Worm (Caenorhabditis elegans) whole organism, L1 larva: Measurements from ENCODE around the gene F32A5.4.

ENCODE experiments used
- C04F5.9 ChIP-seq: sonication (generic microtip); optimal IDR thresholded peaks from 2 replicates; lab custom pipeline; 2016; ENCODE audit warnings: missing genetic modification characterization, missing compliant biosample characterization
- C16A3.4 ChIP-seq: fragments of 150-350 bp; optimal IDR thresholded peaks from 2 replicates; lab custom pipeline; 2014; ENCODE audit warnings: missing biosample characterization, missing genetic modification characterization
- F16B12.6 ChIP-seq: fragments of 150-350 bp; optimal IDR thresholded peaks from 2 replicates; lab custom pipeline; 2014; ENCODE audit warnings: missing biosample characterization, missing genetic modification characterization
- Y116A8C.19 ChIP-seq: sonication (generic microtip); optimal IDR thresholded peaks from 2 replicates; lab custom pipeline; 2016; ENCODE audit warnings: missing compliant biosample characterization, missing genetic modification characterization, borderline replicate concordance
- aha-1 ChIP-seq: fragments of 150-350 bp; optimal IDR thresholded peaks from 2 replicates; lab custom pipeline; 2014; ENCODE audit warnings: missing biosample characterization, missing genetic modification characterization
- ama-1 ChIP-seq: fragments of 150-350 bp; optimal IDR thresholded peaks from 2 replicates; lab custom pipeline; 2014
- blmp-1 ChIP-seq: fragments of 150-350 bp; optimal IDR thresholded peaks from 2 replicates; lab custom pipeline; 2014; ENCODE audit warnings: missing biosample characterization, missing genetic modification characterization
- ceh-8 ChIP-seq: fragments of 200-800 bp; sonication (Bioruptor generic); optimal IDR thresholded peaks from 2 replicates; lab custom pipeline; 2018; ENCODE audit warnings: mild to moderate bottlenecking, missing genetic modification characterization, moderate library complexity, missing compliant biosample characterization
- ceh-88 ChIP-seq: fragments of 200-800 bp; sonication (Bioruptor generic); IDR thresholded peaks from 2 replicates; pipeline ENCODE4 v1.3.6; 2022; ENCODE audit warnings: missing genetic modification characterization, missing compliant biosample characterization
- dpl-1 ChIP-seq, 3 experiments: fragments of 150-350 bp in 2 of 3; sonication (generic microtip) in 1 of 3; optimal IDR thresholded peaks; 2 replicates each; lab custom pipeline; 2014 to 2017; ENCODE audit warnings: missing biosample characterization in 3 of 3, missing genetic modification characterization in 3 of 3, missing genetic modification reagents in 3 of 3
- dsc-1 ChIP-seq: sonication (generic microtip); optimal IDR thresholded peaks from 2 replicates; lab custom pipeline; 2016; ENCODE audit warnings: mild to moderate bottlenecking, missing genetic modification characterization, missing compliant biosample characterization
- efl-1 ChIP-seq, 4 experiments: fragments of 150-350 bp; optimal IDR thresholded peaks in 3 of 4; peaks in 1 of 4; 1 replicate in 1 of 4; 2 replicates in 3 of 4; lab custom pipeline; 2014; ENCODE audit warnings: missing biosample characterization in 2 of 4, missing genetic modification characterization in 2 of 4, missing genetic modification reagents in 2 of 4
- egl-13 ChIP-seq: sonication (generic microtip); optimal IDR thresholded peaks from 2 replicates; lab custom pipeline; 2016; ENCODE audit warnings: missing genotype, missing genetic modification reagents, missing genetic modification characterization, missing compliant biosample characterization
- elt-2 ChIP-seq: sonication (generic microtip); optimal IDR thresholded peaks from 2 replicates; lab custom pipeline; 2016; ENCODE audit warnings: missing genetic modification characterization, mild to moderate bottlenecking, inconsistent platforms, missing compliant biosample characterization, missing genetic modification reagents
- ets-5 ChIP-seq: fragments of 200-800 bp; sonication (Bioruptor generic); IDR thresholded peaks from 2 replicates; pipeline ENCODE4 v1.3.6; 2022; ENCODE audit warnings: missing genetic modification characterization, missing compliant biosample characterization
- fkh-4 ChIP-seq: sonication (generic microtip); optimal IDR thresholded peaks from 2 replicates; lab custom pipeline; 2016; ENCODE audit warnings: missing compliant biosample characterization, missing genetic modification characterization, borderline replicate concordance
- fkh-8 ChIP-seq: sonication (generic microtip); optimal IDR thresholded peaks from 2 replicates; lab custom pipeline; 2016; ENCODE audit warnings: mild to moderate bottlenecking, missing genetic modification characterization, missing compliant biosample characterization
- hlh-4 ChIP-seq: sonication (generic microtip); optimal IDR thresholded peaks from 2 replicates; lab custom pipeline; 2016; ENCODE audit warnings: mild to moderate bottlenecking, missing genetic modification characterization, missing compliant biosample characterization
- jun-1 ChIP-seq: fragments of 150-350 bp; optimal IDR thresholded peaks from 2 replicates; lab custom pipeline; 2014; ENCODE audit warnings: missing biosample characterization, missing genetic modification reagents, missing genetic modification characterization
- lin-14 ChIP-seq: fragments of 200-800 bp; sonication (Bioruptor generic); optimal IDR thresholded peaks from 2 replicates; lab custom pipeline; 2018; ENCODE audit warnings: mild to moderate bottlenecking, missing genetic modification characterization, moderate library complexity, missing compliant biosample characterization
- lin-35 ChIP-seq, 2 experiments: fragments of 150-350 bp; optimal IDR thresholded peaks; 2 replicates each; lab custom pipeline; 2014; ENCODE audit warnings: missing biosample characterization in 2 of 2, missing genetic modification characterization in 2 of 2, missing genetic modification reagents in 2 of 2
- lin-39 ChIP-seq: fragments of 150-350 bp; optimal IDR thresholded peaks from 2 replicates; lab custom pipeline; 2014; ENCODE audit warnings: missing biosample characterization, missing genetic modification reagents, missing genetic modification characterization
- lir-3 ChIP-seq: sonication (generic microtip); optimal IDR thresholded peaks from 2 replicates; lab custom pipeline; 2016; ENCODE audit warnings: mild to moderate bottlenecking, missing genetic modification characterization, moderate library complexity, missing compliant biosample characterization; ENCODE audit not compliant: poor library complexity
- lsy-2 ChIP-seq, 2 experiments: fragments of 150-350 bp; optimal IDR thresholded peaks; 2 replicates each; lab custom pipeline; 2014; ENCODE audit warnings: missing biosample characterization in 2 of 2, missing genetic modification characterization in 2 of 2
- mab-9 ChIP-seq: fragments of 200-800 bp; sonication (Bioruptor generic); IDR thresholded peaks from 2 replicates; pipeline ENCODE4 v1.3.6; 2022; ENCODE audit warnings: missing genetic modification reagents, missing genetic modification characterization, missing compliant biosample characterization
- mdl-1 ChIP-seq, 2 experiments: fragments of 150-350 bp; optimal IDR thresholded peaks; 2 replicates each; lab custom pipeline; 2014 to 2017; ENCODE audit warnings: missing biosample characterization in 2 of 2, missing genetic modification characterization in 2 of 2, inconsistent platforms in 1 of 2
- mef-2 ChIP-seq: fragments of 150-350 bp; optimal IDR thresholded peaks from 2 replicates; lab custom pipeline; 2014; ENCODE audit warnings: missing biosample characterization, missing genetic modification characterization
- mep-1 ChIP-seq: fragments of 150-350 bp; optimal IDR thresholded peaks from 2 replicates; lab custom pipeline; 2014; ENCODE audit warnings: missing biosample characterization, missing genetic modification characterization
- nhr-11 ChIP-seq: fragments of 150-350 bp; optimal IDR thresholded peaks from 2 replicates; lab custom pipeline; 2014; ENCODE audit warnings: missing biosample characterization, missing genetic modification characterization
- nhr-19 ChIP-seq: fragments of 200-800 bp; sonication (Bioruptor generic); conservative IDR thresholded peaks from 2 replicates; pipeline ENCODE4 v1.3.6; 2022; ENCODE audit warnings: missing genetic modification characterization, missing compliant biosample characterization
- nhr-20 ChIP-seq: sonication (generic microtip); optimal IDR thresholded peaks from 2 replicates; lab custom pipeline; 2016; ENCODE audit warnings: mild to moderate bottlenecking, missing genetic modification characterization, missing compliant biosample characterization
- nhr-237 ChIP-seq: fragments of 150-350 bp; optimal IDR thresholded peaks from 2 replicates; lab custom pipeline; 2014; ENCODE audit warnings: missing biosample characterization, missing genetic modification characterization
- nhr-28 ChIP-seq: fragments of 150-350 bp; optimal IDR thresholded peaks from 2 replicates; lab custom pipeline; 2014; ENCODE audit warnings: missing biosample characterization, missing genetic modification characterization
- nhr-77 ChIP-seq: fragments of 150-350 bp; optimal IDR thresholded peaks from 2 replicates; lab custom pipeline; 2014; ENCODE audit warnings: missing biosample characterization, missing genetic modification characterization
- nhr-85 ChIP-seq: sonication (generic microtip); peaks from one replicate; lab custom pipeline; 2016; ENCODE audit warnings: missing genetic modification characterization, inconsistent platforms, missing compliant biosample characterization
- nhr-90 ChIP-seq: sonication (generic microtip); optimal IDR thresholded peaks from 2 replicates; lab custom pipeline; 2016; ENCODE audit warnings: mild to moderate bottlenecking, missing genetic modification characterization, missing compliant biosample characterization; ENCODE audit not compliant: poor library complexity
- snu-23 ChIP-seq: sonication (generic microtip); optimal IDR thresholded peaks from 2 replicates; lab custom pipeline; 2016; ENCODE audit warnings: missing genetic modification characterization, missing compliant biosample characterization
- sptf-1 ChIP-seq: fragments of 150-350 bp; optimal IDR thresholded peaks from 2 replicates; lab custom pipeline; 2014; ENCODE audit warnings: missing biosample characterization, missing genetic modification characterization
- sup-37 ChIP-seq: fragments of 200-800 bp; sonication (Bioruptor generic); optimal IDR thresholded peaks from 2 replicates; lab custom pipeline; 2018; ENCODE audit warnings: mild to moderate bottlenecking, missing genetic modification characterization, missing compliant biosample characterization
- tbx-2 ChIP-seq: sonication (generic microtip); optimal IDR thresholded peaks from 2 replicates; lab custom pipeline; 2016; ENCODE audit warnings: missing genetic modification characterization, missing compliant biosample characterization
- unc-98 ChIP-seq: fragments of 200-800 bp; sonication (Bioruptor generic); IDR thresholded peaks from 2 replicates; pipeline ENCODE4 v1.3.6; 2022; ENCODE audit warnings: missing genetic modification characterization, missing compliant biosample characterization
- ztf-11 ChIP-seq, 2 experiments: sonication (generic microtip); optimal IDR thresholded peaks; 2 replicates each; lab custom pipeline; 2016 to 2017; ENCODE audit warnings: missing genetic modification characterization in 2 of 2, missing biosample characterization in 1 of 2, missing compliant biosample characterization in 1 of 2

The F32A5.4 gene

DNA sequence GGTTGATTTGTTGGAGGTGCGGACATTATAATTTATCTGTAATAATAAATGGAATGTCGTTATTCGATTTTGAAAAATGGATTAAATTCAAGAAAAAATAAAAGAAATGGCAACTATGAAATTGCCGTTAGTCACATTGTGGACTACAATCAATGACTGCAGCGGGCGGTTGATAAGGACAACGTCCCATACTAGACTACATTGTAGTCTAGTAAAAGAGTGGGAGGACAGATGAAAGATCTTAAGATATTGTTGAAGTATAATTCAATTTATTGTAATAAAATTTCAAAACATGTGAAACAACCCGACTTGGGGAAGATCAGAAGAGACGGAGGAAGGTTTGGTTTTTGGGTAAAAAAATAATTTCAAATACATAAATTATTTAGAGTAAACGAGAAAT, 23.0 kb downstream of the F32A5.4 start, which contains the start of the genes prx-13 and ada-2 (continued):
- TF ChIP-seq nhr-11 (tag; lab: Kevin White, UChicago) = no peak
- TF ChIP-seq, all 84 proteins: peak for 6

DNA sequence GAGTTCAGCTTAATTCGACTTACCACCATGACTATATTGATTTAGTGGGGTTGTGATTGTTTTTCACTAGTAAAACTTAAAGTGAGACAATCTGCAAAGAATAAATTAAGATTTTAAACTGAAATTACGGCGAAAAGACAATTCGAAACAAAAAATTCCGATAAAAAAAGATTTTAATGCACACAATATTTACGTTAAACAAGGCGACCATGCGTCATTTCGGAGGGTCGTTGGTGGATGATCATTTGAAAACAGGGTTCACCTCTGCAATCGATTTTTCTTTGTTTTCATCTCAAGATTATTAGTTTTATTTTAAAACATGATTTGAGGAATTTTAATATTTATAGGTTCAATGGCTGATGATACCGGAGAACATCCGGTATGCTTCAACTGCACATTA, 24.1 kb downstream of the F32A5.4 start, which contains the start of gene lsm-4:
Gene lsm-4 (minus strand): TSS at position 91 of the 400 bp plus-strand sequence.
- TF ChIP-seq mef-2 (tag; lab: Kevin White, UChicago) (no peak), C16A3.4 (tag; lab: Kevin White, UChicago) (peak; percentile 6), mep-1 (tag; lab: Kevin White, UChicago) (peak; percentile 2), nhr-28 (tag; lab: Kevin White, UChicago) (no peak), fkh-8 (tag; lab: Kevin White, UChicago) (no peak), ceh-88 (GFP tag; lab: Robert Waterston, UW) (no peak), dsc-1 (tag; lab: Kevin White, UChicago) (no peak), efl-1 (optimal IDR thresholded peaks at IDR 0.05; lab: Kevin White, UChicago) (peak in 1 of 2 experiments; percentile 27), efl-1 (GFP tag; optimal IDR thresholded peaks at IDR 0.05 in 1 of 2; lab: Kevin White, UChicago) (peak in 1 of 2 experiments; percentile 3), unc-98 (GFP tag; lab: Robert Waterston, UW) (no peak), F16B12.6 (tag; lab: Kevin White, UChicago) (no peak), snu-23 (no peak), nhr-20 (tag; lab: Kevin White, UChicago) (peak; percentile 40), tbx-2 (tag; lab: Kevin White, UChicago) (no peak), egl-13 (no peak), sup-37 (GFP tag; lab: Kevin White, UChicago) (no peak), ztf-11 (tag; optimal IDR thresholded peaks at IDR 0.05; lab: Kevin White, UChicago) (no peak), aha-1 (tag; lab: Kevin White, UChicago) (no peak), dpl-1 (GFP tag; optimal IDR thresholded peaks at IDR 0.05; lab: Kevin White, UChicago) (peak in 1 of 3 experiments; percentile 20), elt-2 (no peak), C04F5.9 (tag; lab: Kevin White, UChicago) (no peak), lin-35 (GFP tag; optimal IDR thresholded peaks at IDR 0.05; lab: Kevin White, UChicago) (peak in 1 of 2 experiments; percentile 27), ceh-8 (GFP tag; lab: Kevin White, UChicago) (no peak), nhr-237 (tag; lab: Kevin White, UChicago) (no peak), ama-1 (lab: Kevin White, UChicago) (no peak), hlh-4 (tag; lab: Kevin White, UChicago) (no peak), lin-14 (GFP tag; lab: Kevin White, UChicago) (no peak), nhr-19 (GFP tag; lab: Robert Waterston, UW) (no peak), nhr-85 (tag; lab: Kevin White, UChicago) (no peak), Y116A8C.19 (tag; lab: Kevin White, UChicago) (no peak), mab-9 (no peak), blmp-1 (peak; percentile 28), nhr-90 (tag; lab: Kevin White, UChicago) (no peak), jun-1 (tag; lab: Kevin White, UChicago) (no peak), lsy-2 (tag; optimal IDR thresholded peaks at IDR 0.05; lab: Kevin White, UChicago) (peak in 1 of 2 experiments; percentile 12)
- TF ChIP-seq, all 84 proteins: peak for 8

DNA sequence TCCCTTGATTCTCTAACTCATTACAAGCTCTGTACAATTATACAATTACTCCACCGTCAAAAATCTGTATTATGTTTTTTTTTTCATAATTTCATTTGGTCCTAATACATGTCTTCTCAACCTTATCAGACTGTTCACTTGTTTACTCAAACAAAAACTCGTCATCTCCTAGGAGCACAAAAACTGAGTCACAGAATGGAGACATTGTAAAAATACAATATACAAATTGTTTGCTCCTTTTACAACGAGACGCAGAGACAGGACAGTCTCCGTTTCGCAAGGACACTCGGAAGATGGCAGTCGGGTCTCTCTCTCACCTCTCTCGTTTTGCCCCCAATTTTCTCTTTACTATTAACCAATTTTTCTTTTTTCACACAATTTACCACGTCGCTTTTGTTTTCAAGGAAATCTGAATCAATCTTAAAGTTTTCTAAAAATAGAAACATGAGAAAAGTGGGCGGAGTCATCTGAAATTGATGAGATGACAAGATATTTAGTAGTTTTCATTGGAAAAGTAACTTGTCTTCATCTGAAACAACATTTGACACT, 26.7 kb downstream of the F32A5.4 start, which contains the start of gene F32A5.8:
Gene F32A5.8 (plus strand): TSS at position 499 of the 549 bp plus-strand sequence.
- peak in 1 of 2 experiments; percentile 30 for TF ChIP-seq lin-35 (GFP tag; optimal IDR thresholded peaks at IDR 0.05; lab: Kevin White, UChicago)
- peak; percentile 18 for TF ChIP-seq nhr-20 (tag; lab: Kevin White, UChicago)
- TF ChIP-seq mab-9 = no peak
- no peak for TF ChIP-seq ets-5
- TF ChIP-seq C04F5.9 (tag; lab: Kevin White, UChicago) = no peak
- no peak for TF ChIP-seq nhr-237 (tag; lab: Kevin White, UChicago)
- TF ChIP-seq elt-2 = peak; percentile 58
- TF ChIP-seq fkh-4 (tag; lab: Kevin White, UChicago) = no peak
- TF ChIP-seq blmp-1 = peak; percentile 3
- no peak for TF ChIP-seq mdl-1 (tag; optimal IDR thresholded peaks at IDR 0.05; lab: Kevin White, UChicago)
- TF ChIP-seq nhr-77 (tag; lab: Kevin White, UChicago) = peak; percentile 23
- TF ChIP-seq sptf-1 (tag; lab: Kevin White, UChicago) = no peak
- peak; percentile 21 for TF ChIP-seq nhr-85 (tag; lab: Kevin White, UChicago)
- peak; percentile 14 for TF ChIP-seq lir-3 (tag; lab: Kevin White, UChicago)
- no peak for TF ChIP-seq lin-39
- TF ChIP-seq nhr-90 (tag; lab: Kevin White, UChicago) = peak; percentile 1
